Worm (Caenorhabditis elegans): ENCODE data around the gene C36B7.2.

DNA sequence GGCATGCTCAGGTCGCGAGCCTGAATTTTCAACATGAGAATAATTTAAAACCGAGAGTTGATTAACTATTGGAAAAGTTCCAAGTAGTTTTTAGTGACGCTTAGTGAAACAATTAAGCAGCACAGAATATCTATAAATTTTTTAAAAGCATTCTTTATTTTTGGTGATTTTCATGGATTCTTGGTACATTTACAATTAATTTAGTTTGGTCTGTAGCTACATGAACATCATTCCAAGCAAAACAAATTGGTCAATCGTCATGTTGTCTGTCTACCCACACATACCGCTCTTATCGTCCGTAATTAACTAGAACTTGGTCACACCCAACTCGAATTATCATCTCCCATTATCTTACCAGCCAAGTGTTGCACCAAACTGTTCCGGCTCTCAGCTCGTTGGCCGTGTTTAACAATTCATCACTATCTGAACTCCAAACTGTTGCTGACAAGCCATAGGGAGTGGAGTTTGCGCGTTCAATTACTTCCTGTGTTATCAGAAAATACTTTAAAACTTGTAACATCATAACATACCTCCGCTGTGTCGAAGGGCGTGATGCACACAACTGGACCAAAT, 34.6 kb downstream of the C36B7.2 start:
- no peak for TF ChIP-seq unc-130 (GFP tag; optimal IDR thresholded peaks at IDR 0.05)
- TF ChIP-seq R02D3.7 (tag; optimal IDR thresholded peaks at IDR 0.05), result no peak
- no peak for TF ChIP-seq snpc-4 (tag; optimal IDR thresholded peaks at IDR 0.05)
- TF ChIP-seq dpl-1 (GFP tag; optimal IDR thresholded peaks at IDR 0.05), result no peak
- no peak for TF ChIP-seq jun-1 (tag; optimal IDR thresholded peaks at IDR 0.05)
- no peak for TF ChIP-seq ama-1 (optimal IDR thresholded peaks at IDR 0.05)
- no peak for TF ChIP-seq nhr-28 (tag; optimal IDR thresholded peaks at IDR 0.05)
- TF ChIP-seq zfp-2 (tag; optimal IDR thresholded peaks at IDR 0.05), result no peak
- TF ChIP-seq unc-39 (tag; optimal IDR thresholded peaks at IDR 0.05), result no peak
- no peak for TF ChIP-seq lin-39 (tag; optimal IDR thresholded peaks at IDR 0.05)
- TF ChIP-seq aha-1 (tag), result no peak
- peak in 1 of 2 experiments; percentile 95 for TF ChIP-seq unc-62 (GFP tag; optimal IDR thresholded peaks at IDR 0.05 in 1 of 2)
- no peak for TF ChIP-seq unc-62 (tag; optimal IDR thresholded peaks at IDR 0.05)

All from whole organism, L4 larva.